Worm (Caenorhabditis elegans) whole organism, early embryonic: ENCODE data around the gene idpp-11.

Experiments used
- B0310.2 ChIP-seq: sonication (generic microtip); optimal IDR thresholded peaks from 2 replicates; lab custom pipeline; 2016; ENCODE audit warnings: mild to moderate bottlenecking, missing genetic modification characterization, missing compliant biosample characterization
- F13C5.2 ChIP-seq: sonication (generic microtip); optimal IDR thresholded peaks from 2 replicates; lab custom pipeline; 2017; ENCODE audit warnings: mild to moderate bottlenecking, missing genetic modification characterization, inconsistent platforms, missing compliant biosample characterization
- aly-1 ChIP-seq: sonication (generic microtip); optimal IDR thresholded peaks from 2 replicates; lab custom pipeline; 2016; ENCODE audit warnings: missing genetic modification characterization, missing compliant biosample characterization
- ama-1 ChIP-seq: fragments of 150-350 bp; optimal IDR thresholded peaks from 2 replicates; lab custom pipeline; 2014
- ceh-13 ChIP-seq: fragments of 200-800 bp; sonication (Bioruptor generic); optimal IDR thresholded peaks from 2 replicates; lab custom pipeline; 2018; ENCODE audit warnings: mild to moderate bottlenecking, missing genetic modification characterization, missing compliant biosample characterization
- ceh-36 ChIP-seq: sonication (generic microtip); optimal IDR thresholded peaks from 2 replicates; lab custom pipeline; 2016; ENCODE audit warnings: missing genetic modification characterization, inconsistent platforms, missing compliant biosample characterization
- ets-7 ChIP-seq: sonication (generic microtip); optimal IDR thresholded peaks from 2 replicates; lab custom pipeline; 2016; ENCODE audit warnings: missing genotype, missing genetic modification characterization, missing compliant biosample characterization
- flt-1 ChIP-seq: fragments of 200-800 bp; sonication (Bioruptor generic); IDR thresholded peaks from 2 replicates; pipeline ENCODE4 v1.3.6; 2022; ENCODE audit warnings: missing genetic modification characterization, missing compliant biosample characterization
- hmbx-1 ChIP-seq: sonication (generic microtip); optimal IDR thresholded peaks from 2 replicates; lab custom pipeline; 2016; ENCODE audit warnings: mild to moderate bottlenecking, missing genetic modification characterization, missing compliant biosample characterization
- hmg-4 ChIP-seq: fragments of 200-800 bp; sonication (Bioruptor generic); optimal IDR thresholded peaks from 2 replicates; lab custom pipeline; 2018; ENCODE audit warnings: mild to moderate bottlenecking, missing genetic modification characterization, missing compliant biosample characterization
- hnd-1 ChIP-seq: sonication (generic microtip); optimal IDR thresholded peaks from 2 replicates; lab custom pipeline; 2016; ENCODE audit warnings: missing genetic modification characterization, missing compliant biosample characterization
- pes-1 ChIP-seq: fragments of 200-800 bp; sonication (Bioruptor generic); IDR thresholded peaks from 2 replicates; pipeline ENCODE4 v1.3.6; 2022; ENCODE audit warnings: missing genetic modification reagents, missing genetic modification characterization, missing compliant biosample characterization
- scrt-1 ChIP-seq: fragments of 200-800 bp; sonication (Bioruptor generic); IDR thresholded peaks from 2 replicates; pipeline ENCODE4 v1.3.6; 2022; ENCODE audit warnings: missing genetic modification characterization, missing compliant biosample characterization
- sea-1 ChIP-seq: fragments of 200-800 bp; sonication (Bioruptor generic); conservative IDR thresholded peaks from 2 replicates; pipeline ENCODE4 v1.3.6; 2022; ENCODE audit warnings: missing genetic modification characterization, missing compliant biosample characterization
- tbx-11 ChIP-seq: fragments of 200-800 bp; sonication (Bioruptor generic); IDR thresholded peaks from 2 replicates; pipeline ENCODE4 v1.3.6; 2022; ENCODE audit warnings: missing genetic modification characterization, missing compliant biosample characterization
- tbx-37 ChIP-seq: fragments of 200-800 bp; sonication (Bioruptor generic); conservative IDR thresholded peaks from 2 replicates; pipeline ENCODE4 v1.3.6; 2022; ENCODE audit warnings: missing genetic modification reagents, missing genetic modification characterization, missing compliant biosample characterization
- tra-4 ChIP-seq: sonication (generic microtip); optimal IDR thresholded peaks from 2 replicates; lab custom pipeline; 2017; ENCODE audit warnings: missing genetic modification characterization, missing compliant biosample characterization

idpp-11 gene

DNA sequence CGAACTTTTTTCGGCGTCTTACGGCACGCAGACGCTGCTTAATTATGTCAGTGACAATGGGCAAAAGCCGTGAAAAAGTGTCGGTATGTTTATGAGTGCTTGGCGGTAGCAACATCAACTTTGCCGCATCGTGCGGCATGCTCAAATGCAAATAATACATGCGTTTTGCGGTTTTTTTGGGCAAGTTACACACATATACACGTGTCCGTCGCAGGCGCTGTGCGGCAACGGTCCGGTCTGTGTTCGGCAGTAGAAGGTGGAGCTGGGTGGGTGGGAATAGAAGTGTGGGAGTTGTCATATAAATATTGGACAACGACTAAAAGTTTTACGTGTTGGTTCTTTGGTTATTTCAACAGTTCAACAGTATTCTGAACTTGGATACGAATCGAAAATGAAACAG lies at the start of gene idpp-11:
Gene idpp-11 (plus strand): TSS at position 301 of the 400 bp plus-strand sequence.
- TF ChIP-seq pes-1 (GFP tag; lab: Robert Waterston, UW) (no peak), hmbx-1 (no peak), B0310.2 (tag; lab: Kevin White, UChicago) (no peak), sea-1 (GFP tag; lab: Robert Waterston, UW) (no peak), aly-1 (tag; lab: Kevin White, UChicago) (no peak), F13C5.2 (tag; lab: Kevin White, UChicago) (no peak), hmg-4 (GFP tag; lab: Kevin White, UChicago) (no peak), ceh-13 (GFP tag; lab: Kevin White, UChicago) (no peak), tra-4 (no peak), ceh-36 (no peak), scrt-1 (GFP tag; lab: Robert Waterston, UW) (no peak), flt-1 (GFP tag; lab: Robert Waterston, UW) (no peak)

DNA sequence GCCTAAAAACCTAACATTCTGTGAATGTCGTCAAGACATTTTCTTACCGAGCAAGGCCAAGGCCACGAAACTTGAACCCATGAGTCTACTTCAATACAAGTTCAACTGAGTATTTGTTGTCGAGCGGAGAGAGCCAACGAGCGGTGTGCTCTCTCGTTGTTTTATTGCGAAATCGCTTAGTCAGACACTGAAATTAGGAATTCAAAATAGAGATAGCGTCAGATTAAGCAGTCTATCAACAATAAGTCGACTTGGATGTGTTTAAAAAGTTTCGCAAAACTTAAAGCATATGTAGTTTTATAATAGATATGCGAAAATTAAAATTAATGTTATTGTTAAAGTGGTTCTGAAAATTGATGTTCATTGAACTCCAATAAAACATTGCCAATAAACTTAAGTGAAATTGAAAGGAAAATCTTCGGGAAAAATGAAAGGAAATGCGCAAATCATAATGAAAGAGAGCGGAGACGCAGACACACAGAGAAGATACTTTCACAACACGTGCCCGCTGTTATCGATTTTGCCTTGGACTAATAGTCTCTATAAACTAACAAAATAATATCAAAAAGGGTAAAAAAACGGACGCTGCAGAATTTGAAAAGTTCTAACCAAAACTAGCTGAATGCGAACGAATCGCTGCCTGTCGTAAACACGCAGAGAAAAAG lies 48.8 kb upstream of the idpp-11 start, which contains the start of gene ZK154.6:
Gene ZK154.6 (minus strand): TSS at position 187 of the 665 bp plus-strand sequence.
- TF ChIP-seq sea-1 (GFP tag; lab: Robert Waterston, UW) (no peak), tra-4 (no peak), hmg-4 (GFP tag; lab: Kevin White, UChicago) (no peak), scrt-1 (GFP tag; lab: Robert Waterston, UW) (no peak), hmbx-1 (no peak)

DNA sequence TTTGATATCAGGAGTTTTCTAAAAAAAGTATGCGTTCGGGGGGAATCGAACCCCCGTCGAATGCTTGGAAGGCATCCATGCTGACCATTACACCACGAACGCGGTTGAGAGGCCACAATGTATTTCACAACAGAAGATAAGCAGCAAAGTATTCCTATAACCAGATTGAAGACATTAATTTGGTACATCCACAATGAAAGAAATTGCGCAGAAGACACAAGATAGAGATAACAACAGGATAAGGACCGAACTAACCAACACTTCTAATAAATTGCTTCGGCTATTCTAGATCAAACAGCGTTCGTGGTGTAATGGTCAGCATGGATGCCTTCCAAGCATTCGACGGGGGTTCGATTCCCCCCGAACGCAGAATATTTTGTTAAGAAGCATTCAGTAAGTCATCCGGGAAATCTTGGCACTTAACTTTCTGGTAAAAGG lies 48.0 kb upstream of the idpp-11 start:
- 0 out of 2 replicates have a peak, but pooled peaks have one; percentile 21 for TF ChIP-seq flt-1 (GFP tag; lab: Robert Waterston, UW)
- TF ChIP-seq tbx-11 (GFP tag; lab: Robert Waterston, UW), result 0 out of 2 replicates have a peak, but pooled peaks have one; percentile 63
- peak; percentile 66; the same call in 1 of the 2 replicates for TF ChIP-seq scrt-1 (GFP tag; lab: Robert Waterston, UW)
- peak; percentile 35 for TF ChIP-seq ceh-13 (GFP tag; lab: Kevin White, UChicago)
- peak; percentile 32 for TF ChIP-seq ceh-36
- TF ChIP-seq aly-1 (tag; lab: Kevin White, UChicago), result no peak
- peak; percentile 34 for TF ChIP-seq hnd-1 (tag; lab: Kevin White, UChicago)
- no peak for TF ChIP-seq F13C5.2 (tag; lab: Kevin White, UChicago)

DNA sequence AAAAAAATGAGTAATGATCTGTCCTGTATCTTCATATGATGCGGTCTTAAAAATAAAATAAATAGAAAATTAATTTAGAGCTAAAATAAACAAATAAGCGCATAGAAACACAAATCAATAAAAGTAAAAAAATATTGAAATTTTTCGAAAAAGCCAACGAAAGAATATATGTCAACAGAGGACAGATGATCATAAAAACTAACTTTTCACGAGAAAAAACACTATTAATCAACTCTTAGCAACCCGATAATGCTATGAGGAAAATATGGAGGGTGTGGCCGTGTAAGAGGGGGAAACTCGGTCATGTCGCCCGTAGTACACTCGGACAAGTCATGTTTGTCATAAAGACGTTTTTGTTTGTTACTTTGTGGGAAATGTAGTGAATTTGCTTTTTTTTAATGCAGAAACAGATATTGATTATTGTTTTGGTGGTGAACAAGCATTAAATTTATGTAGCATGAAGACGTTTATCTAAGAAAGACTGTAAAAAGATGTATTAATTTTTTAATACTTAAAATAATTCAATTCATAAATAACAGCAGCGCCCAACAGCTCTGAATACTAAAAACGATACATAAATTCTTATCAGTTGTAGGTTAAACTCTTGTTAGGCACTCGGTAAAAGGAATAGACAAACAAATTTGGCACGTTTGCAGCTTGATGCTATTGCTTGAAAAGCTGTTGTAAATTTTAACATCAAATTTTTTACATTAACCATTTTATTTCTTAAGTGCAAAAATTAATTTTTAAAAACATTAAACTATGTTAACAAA lies 43.9 kb upstream of the idpp-11 start, which contains the start of gene adm-4:
Gene adm-4 (minus strand): TSS at position 51 of the 773 bp plus-strand sequence.
- no peak for TF ChIP-seq pes-1 (GFP tag; lab: Robert Waterston, UW)
- no peak for TF ChIP-seq tra-4
- TF ChIP-seq sea-1 (GFP tag; lab: Robert Waterston, UW), result no peak
- peak; percentile 69 for TF ChIP-seq tbx-37 (GFP tag; lab: Robert Waterston, UW)
- no peak for TF ChIP-seq tbx-11 (GFP tag; lab: Robert Waterston, UW)

DNA sequence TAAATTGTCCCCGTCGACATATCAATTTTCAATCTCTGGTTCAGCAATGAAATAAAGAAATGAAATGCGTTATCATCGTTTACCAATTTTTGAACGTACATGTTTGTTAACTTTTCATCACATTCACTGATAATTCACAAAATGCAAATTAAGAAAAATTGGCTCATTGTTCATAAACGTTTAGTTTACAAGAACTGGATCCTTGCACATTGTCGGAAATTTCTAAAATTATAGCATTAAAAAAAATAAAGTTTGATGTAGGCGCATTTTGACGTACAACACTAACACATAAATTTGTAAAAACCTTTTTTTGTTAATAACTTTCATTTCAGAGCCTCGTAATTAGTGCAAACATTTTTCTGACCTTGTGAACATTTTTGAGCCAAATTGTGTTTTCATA lies 42.7 kb upstream of the idpp-11 start, which contains the start of gene gpx-7:
Gene gpx-7 (minus strand): TSS at position 101 of the 400 bp plus-strand sequence.
- no peak for TF ChIP-seq ceh-36

DNA sequence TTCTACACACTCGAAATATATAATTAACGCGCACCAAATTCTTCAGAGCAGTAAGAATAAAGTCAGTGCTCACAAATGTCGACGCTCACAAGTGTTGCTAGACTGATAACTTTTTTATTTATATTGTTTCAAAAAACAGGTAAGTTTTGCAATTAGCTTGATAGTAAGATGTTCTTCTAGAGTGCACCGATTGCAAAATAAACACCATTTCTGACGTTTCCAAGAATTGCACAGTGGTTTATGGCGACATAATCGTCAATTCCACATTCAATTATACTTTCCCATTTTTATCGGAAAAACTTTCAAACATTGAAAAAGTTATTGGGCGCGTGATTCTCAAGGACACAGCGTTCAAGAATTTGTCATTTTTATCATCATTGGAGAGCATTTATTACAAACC lies 42.0 kb upstream of the idpp-11 start:
- no peak for TF ChIP-seq ets-7 (tag; lab: Kevin White, UChicago)
- no peak for TF ChIP-seq B0310.2 (tag; lab: Kevin White, UChicago)
- TF ChIP-seq tra-4, result no peak
- no peak for TF ChIP-seq tbx-37 (GFP tag; lab: Robert Waterston, UW)
- TF ChIP-seq hmg-4 (GFP tag; lab: Kevin White, UChicago), result no peak
- TF ChIP-seq hnd-1 (tag; lab: Kevin White, UChicago), result no peak
- TF ChIP-seq F13C5.2 (tag; lab: Kevin White, UChicago), result no peak
- no peak for TF ChIP-seq tbx-11 (GFP tag; lab: Robert Waterston, UW)
- no peak for TF ChIP-seq hmbx-1
- no peak for TF ChIP-seq ceh-13 (GFP tag; lab: Kevin White, UChicago)
- TF ChIP-seq scrt-1 (GFP tag; lab: Robert Waterston, UW), result no peak
- no peak for TF ChIP-seq aly-1 (tag; lab: Kevin White, UChicago)
- TF ChIP-seq sea-1 (GFP tag; lab: Robert Waterston, UW), result no peak

DNA sequence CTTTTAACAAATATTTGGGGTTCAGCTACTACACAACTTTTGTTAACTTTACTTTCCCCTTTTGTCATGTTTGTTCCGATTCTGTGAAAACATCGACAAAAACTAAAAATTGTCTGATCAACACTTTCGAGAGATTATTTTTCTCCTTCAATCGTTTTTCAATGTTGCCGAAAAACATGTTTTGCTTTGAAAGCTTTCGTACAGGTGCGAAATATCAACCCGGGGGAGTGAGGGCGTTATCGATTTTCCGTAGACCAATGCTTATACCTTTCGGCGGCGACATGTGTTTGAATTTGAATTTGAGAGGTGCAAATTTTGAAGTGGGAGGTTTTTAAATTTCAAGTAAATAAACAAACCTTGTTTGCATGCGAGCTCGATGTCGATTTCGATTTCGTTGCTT lies 34.0 kb upstream of the idpp-11 start:
- TF ChIP-seq F13C5.2 (tag; lab: Kevin White, UChicago) (no peak), ceh-13 (GFP tag; lab: Kevin White, UChicago) (no peak), tra-4 (no peak), B0310.2 (tag; lab: Kevin White, UChicago) (no peak), tbx-37 (GFP tag; lab: Robert Waterston, UW) (no peak), aly-1 (tag; lab: Kevin White, UChicago) (no peak), hmbx-1 (no peak), ama-1 (lab: Kevin White, UChicago) (no peak), flt-1 (GFP tag; lab: Robert Waterston, UW) (no peak), ceh-36 (no peak), hnd-1 (tag; lab: Kevin White, UChicago) (no peak), tbx-11 (GFP tag; lab: Robert Waterston, UW) (no peak), ets-7 (tag; lab: Kevin White, UChicago) (no peak), scrt-1 (GFP tag; lab: Robert Waterston, UW) (no peak), pes-1 (GFP tag; lab: Robert Waterston, UW) (no peak), sea-1 (GFP tag; lab: Robert Waterston, UW) (no peak), hmg-4 (GFP tag; lab: Kevin White, UChicago) (no peak)
